Fruit fly (Drosophila melanogaster) Kc167 (cell line): ENCODE measurements around the gene CG31661.

ENCODE experiments used
- insv ChIP-seq: fragments of >200 bp; optimal IDR thresholded peaks from 3 replicates; lab custom pipeline; 2018; ENCODE audit warnings: missing external identifiers
- psq ChIP-seq: fragments of >200 bp; optimal IDR thresholded peaks from 2 replicates; lab custom pipeline; 2017; ENCODE audit warnings: missing external identifiers

dm6 chr2L:1473427-1473826, 23.6 kb upstream of the CG31661 start:
- TF ChIP-seq psq (lab: Kevin White, UChicago) (no peak), insv (no peak)
